Worm (Caenorhabditis elegans): Measurements from ENCODE around the gene prp-21.
"Not testable (repeated sequence)": the region's sequence is repeated elsewhere in the genome, so short reads cannot be mapped to it uniquely, and the experiment has no call there.

Gene prp-21

ce11 chrII:509230-509629 is 24.6 kb downstream of the prp-21 start, which contains the start of gene srh-105:
TSS of gene srh-105 (minus strand) at chrII:509330.
- no peak for TF ChIP-seq unc-62 (GFP tag; optimal IDR thresholded peaks at IDR 0.05)

DNA sequence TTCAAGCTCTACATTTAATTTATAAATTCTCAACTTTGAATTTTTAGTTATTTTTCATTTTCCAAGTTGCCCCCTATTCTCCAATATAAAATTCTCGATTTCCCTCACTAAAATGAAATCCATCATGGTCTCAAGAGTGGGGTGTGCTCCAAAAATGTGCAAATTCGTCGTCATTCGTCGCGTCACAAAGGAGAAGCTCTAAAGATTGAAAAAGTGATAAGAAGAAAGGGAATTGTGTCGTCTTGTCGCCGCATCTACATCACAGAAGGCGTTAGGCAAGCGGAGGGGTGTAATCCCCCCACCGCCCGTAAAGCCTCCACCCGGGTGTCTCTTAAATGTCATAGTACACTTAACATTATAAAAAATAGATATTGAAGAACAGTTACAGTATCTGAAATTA is 27.3 kb downstream of the prp-21 start:
- no peak for TF ChIP-seq unc-62 (GFP tag; optimal IDR thresholded peaks at IDR 0.05)

DNA sequence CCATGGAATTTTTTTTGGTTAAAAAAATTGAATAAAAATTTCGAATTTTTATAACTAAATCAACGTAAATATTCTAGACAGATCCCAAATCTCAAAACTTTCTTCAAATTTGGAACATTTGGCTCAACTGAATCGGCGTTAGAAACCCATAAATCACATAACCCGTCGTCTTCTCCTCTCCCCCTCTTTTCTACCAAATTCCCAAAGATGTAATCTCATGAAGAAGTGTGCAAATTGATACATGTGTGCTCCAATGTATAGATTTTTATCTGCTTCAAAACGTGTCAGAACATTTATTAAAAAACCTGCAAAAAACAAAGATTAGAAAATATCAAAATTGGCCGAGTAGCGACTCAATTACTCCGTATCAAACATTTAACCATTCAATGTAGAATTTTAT is 28.0 kb downstream of the prp-21 start:
- no peak for TF ChIP-seq unc-62 (GFP tag; optimal IDR thresholded peaks at IDR 0.05)

- no peak for TF ChIP-seq unc-62 (GFP tag; optimal IDR thresholded peaks at IDR 0.05)
These were observed 31.1 kb downstream of the prp-21 start, which contains the start of gene mab-9 for ce11 chrII:515765-516164. TSS of gene mab-9 (plus strand) at chrII:516024.

DNA sequence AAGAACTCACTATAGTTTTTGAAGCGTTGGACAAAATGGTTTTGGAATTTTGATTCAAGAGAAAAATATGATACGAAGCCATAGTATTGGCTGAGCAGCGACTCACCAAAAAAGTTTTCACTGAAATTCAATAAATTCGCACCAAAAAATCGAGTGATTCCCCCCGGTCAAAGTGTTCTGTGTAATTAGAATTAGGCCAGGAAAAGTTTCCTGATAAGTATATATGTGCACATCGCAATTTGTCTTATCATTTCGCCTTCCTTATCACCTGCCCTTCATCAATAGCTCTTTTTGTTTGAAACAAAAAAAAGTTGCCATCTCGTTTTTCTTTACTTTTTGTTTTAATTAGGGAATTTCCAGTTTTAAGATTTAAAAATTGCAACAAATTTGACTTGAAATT is 37.1 kb downstream of the prp-21 start:
- no peak for TF ChIP-seq unc-62 (GFP tag; optimal IDR thresholded peaks at IDR 0.05)

ce11 chrII:522302-522701 is 37.6 kb downstream of the prp-21 start, which contains the start of gene slc-36.2:
TSS of gene slc-36.2 (plus strand) at chrII:522602.
- no peak for TF ChIP-seq unc-62 (GFP tag; optimal IDR thresholded peaks at IDR 0.05)

- TF ChIP-seq unc-62 (GFP tag; optimal IDR thresholded peaks at IDR 0.05) = no peak
These were observed 41.7 kb downstream of the prp-21 start, which contains the start of gene lgc-34 for ce11 chrII:526375-526774. TSS of gene lgc-34 (plus strand) at chrII:526574.

ce11 chrII:535226-535625 is 50.6 kb downstream of the prp-21 start, which contains the start of gene T27A1.3:
TSS of gene T27A1.3 (plus strand) at chrII:535526.
- not testable (repeated sequence) for TF ChIP-seq unc-62 (GFP tag; optimal IDR thresholded peaks at IDR 0.05)

- TF ChIP-seq unc-62 (GFP tag; optimal IDR thresholded peaks at IDR 0.05) = no peak
These were observed 52.1 kb downstream of the prp-21 start, which contains the start of gene T27A1.2 for ce11 chrII:536775-537174. TSS of gene T27A1.2 (minus strand) at chrII:536875.
